Worm (Caenorhabditis elegans): ENCODE results near the gene C08B6.5.

The C08B6.5 gene

DNA sequence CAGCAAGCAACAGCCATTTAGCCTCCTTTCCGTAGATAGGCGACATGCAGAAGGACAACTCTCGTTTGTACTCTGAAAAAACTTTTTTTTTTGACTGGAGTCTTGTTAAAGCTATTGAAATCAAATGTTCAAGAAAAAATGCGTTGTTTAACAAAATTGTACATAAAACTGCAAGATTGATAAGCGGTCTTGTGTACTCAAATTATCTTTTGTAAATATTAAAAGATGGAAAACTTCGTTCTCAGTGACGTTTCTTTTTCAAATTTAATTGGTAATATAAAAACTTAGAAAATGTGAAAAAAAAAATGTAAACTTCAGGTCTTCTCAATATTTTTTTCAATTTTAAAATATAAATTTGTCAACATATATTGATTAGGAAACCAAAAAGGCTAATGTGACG lies 6.4 kb upstream of the C08B6.5 start:
- no peak for TF ChIP-seq skn-1 (tag; optimal IDR thresholded peaks at IDR 0.05)

DNA sequence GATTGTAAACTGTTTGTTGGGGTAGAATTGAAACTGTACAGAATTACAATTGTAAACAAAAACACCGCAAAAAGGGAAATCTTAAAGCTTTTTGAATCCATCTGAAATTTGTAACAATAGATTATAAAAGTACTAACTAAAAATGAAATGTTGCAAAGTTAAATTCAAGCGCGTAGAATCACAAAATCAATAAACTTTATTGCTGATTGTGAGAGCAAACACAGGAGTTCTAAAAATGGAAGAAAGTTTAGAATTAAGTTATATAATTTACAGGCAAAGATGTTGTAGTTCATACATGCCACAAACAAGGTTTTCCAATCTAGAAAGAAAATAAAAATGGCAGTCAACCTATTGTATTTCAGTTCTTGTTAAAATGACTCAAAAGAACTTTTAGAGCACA lies 5.4 kb upstream of the C08B6.5 start, which contains the start of gene C08B6.3:
Gene C08B6.3, minus strand, starts transcription at position 101 of the 400 bp plus-strand sequence.
- no peak for TF ChIP-seq blmp-1 (tag; optimal IDR thresholded peaks at IDR 0.05)
- no peak for TF ChIP-seq ceh-82 (tag; optimal IDR thresholded peaks at IDR 0.05)
- no peak for TF ChIP-seq efl-1 (optimal IDR thresholded peaks at IDR 0.05)
- no peak for TF ChIP-seq efl-1 (GFP tag; optimal IDR thresholded peaks at IDR 0.05 in 1 of 2)
- no peak for TF ChIP-seq xbp-1 (tag; optimal IDR thresholded peaks at IDR 0.05)
- TF ChIP-seq pag-3 (tag; optimal IDR thresholded peaks at IDR 0.05; ENCODE audit: borderline replicate concordance, insufficient read depth) = no peak
- no peak for TF ChIP-seq aha-1 (tag; optimal IDR thresholded peaks at IDR 0.05)
- no peak for TF ChIP-seq nhr-12 (tag; optimal IDR thresholded peaks at IDR 0.05)
- no peak for TF ChIP-seq hlh-17 (GFP tag; optimal IDR thresholded peaks at IDR 0.05; ENCODE audit: borderline replicate concordance)

DNA sequence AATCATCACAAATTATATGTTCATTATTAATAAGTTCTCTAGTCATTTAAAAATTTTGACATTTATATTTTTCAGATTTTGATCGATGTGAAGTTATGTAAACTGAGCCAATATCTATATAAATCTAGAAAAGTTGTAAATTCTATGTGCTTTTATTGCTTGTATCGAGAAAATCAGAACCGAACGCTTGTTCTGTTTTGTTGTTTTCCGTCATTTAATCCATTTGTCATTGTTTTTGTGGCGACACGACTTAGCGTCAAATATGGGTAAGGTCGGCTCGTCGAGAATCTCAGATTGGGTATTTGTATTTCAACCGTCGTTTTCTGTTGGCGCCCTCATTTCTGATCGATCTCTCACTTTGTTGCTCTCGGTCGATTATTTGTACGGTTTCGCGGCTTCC lies 3.2 kb upstream of the C08B6.5 start, which contains the start of gene cht-5:
Gene cht-5, plus strand, starts transcription at position 301 of the 400 bp plus-strand sequence.
- no peak for TF ChIP-seq F16B12.6 (tag; optimal IDR thresholded peaks at IDR 0.05)
- no peak for TF ChIP-seq snu-23 (GFP tag; optimal IDR thresholded peaks at IDR 0.05)
- TF ChIP-seq mab-9 (GFP tag; IDR thresholded peaks at IDR 0.05) = no peak
- no peak for TF ChIP-seq C04F5.9 (tag; optimal IDR thresholded peaks at IDR 0.05)
- no peak for TF ChIP-seq ces-1 (GFP tag; optimal IDR thresholded peaks at IDR 0.05)
- no peak for TF ChIP-seq blmp-1 (tag; optimal IDR thresholded peaks at IDR 0.05)
- no peak for TF ChIP-seq ztf-4 (tag; optimal IDR thresholded peaks at IDR 0.05)
- no peak for TF ChIP-seq ceh-88 (GFP tag; IDR thresholded peaks at IDR 0.05)
- TF ChIP-seq dsc-1 (tag; optimal IDR thresholded peaks at IDR 0.05) = no peak
- no peak for TF ChIP-seq efl-3 (GFP tag; optimal IDR thresholded peaks at IDR 0.05)
- no peak for TF ChIP-seq lsy-2 (tag; optimal IDR thresholded peaks at IDR 0.05)
- no peak for TF ChIP-seq jun-1 (tag; optimal IDR thresholded peaks at IDR 0.05)
- no peak for TF ChIP-seq nhr-90 (tag; optimal IDR thresholded peaks at IDR 0.05; ENCODE audit: poor library complexity)
- no peak for TF ChIP-seq hlh-17 (GFP tag; optimal IDR thresholded peaks at IDR 0.05; ENCODE audit: borderline replicate concordance)
- no peak for TF ChIP-seq C16A3.4 (tag; optimal IDR thresholded peaks at IDR 0.05)
- TF ChIP-seq lin-39 (tag; optimal IDR thresholded peaks at IDR 0.05) = no peak
- TF ChIP-seq nhr-84 (tag; optimal IDR thresholded peaks at IDR 0.05) = no peak
- TF ChIP-seq nhr-28 (tag; optimal IDR thresholded peaks at IDR 0.05) = no peak

DNA sequence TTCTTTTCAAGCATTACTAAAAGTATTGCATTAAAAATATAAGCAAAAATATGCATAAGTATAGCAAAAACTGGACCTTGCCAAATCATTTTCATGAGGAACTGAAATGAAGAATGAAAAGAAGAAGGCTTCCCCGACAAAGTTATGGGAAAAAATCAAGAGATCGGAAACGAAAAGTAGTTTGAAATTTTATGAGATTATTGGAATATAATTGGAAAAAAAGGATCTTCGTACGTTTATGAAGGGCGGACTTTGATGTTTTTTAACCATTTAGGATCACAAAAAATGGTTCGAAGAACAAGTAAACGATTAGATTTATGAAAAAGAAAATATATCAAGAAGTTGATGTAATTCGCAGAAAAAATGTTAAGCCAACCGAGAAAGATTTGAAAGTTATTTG lies 3.3 kb downstream of the C08B6.5 start, which contains the start of gene srxa-18:
Gene srxa-18, minus strand, starts transcription at position 100 of the 400 bp plus-strand sequence.
- no peak for TF ChIP-seq lsy-2 (tag; optimal IDR thresholded peaks at IDR 0.05)
- no peak for TF ChIP-seq ama-1 (optimal IDR thresholded peaks at IDR 0.05)
- no peak for TF ChIP-seq efl-1 (optimal IDR thresholded peaks at IDR 0.05)
- TF ChIP-seq efl-1 (GFP tag; optimal IDR thresholded peaks at IDR 0.05 in 1 of 2) = peak in 1 of 2 experiments; percentile 90
- no peak for TF ChIP-seq snpc-4 (tag; optimal IDR thresholded peaks at IDR 0.05)

DNA sequence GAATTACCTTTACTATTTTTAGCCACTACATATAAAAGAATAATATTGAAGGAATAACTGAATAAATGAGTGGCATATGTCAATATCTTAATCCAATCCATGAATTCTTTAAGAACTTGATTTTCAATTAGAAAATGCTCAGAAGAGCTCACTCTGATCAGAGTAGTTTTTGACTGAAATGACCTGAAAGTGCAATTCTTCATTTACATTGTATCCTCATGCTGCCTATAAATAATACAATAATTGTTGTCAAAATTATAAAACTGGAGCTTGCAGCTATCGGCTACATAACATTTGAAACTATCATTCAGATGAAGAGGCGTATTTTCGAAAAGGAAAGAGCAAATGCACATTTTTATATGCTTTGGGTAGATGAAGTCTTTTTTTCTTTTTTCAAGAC lies 5.1 kb downstream of the C08B6.5 start, which contains the start of gene srxa-19:
Gene srxa-19, minus strand, starts transcription at position 101 of the 400 bp plus-strand sequence.
- TF ChIP-seq nhr-90 (tag; optimal IDR thresholded peaks at IDR 0.05; ENCODE audit: poor library complexity) (no peak), ceh-63 (GFP tag; optimal IDR thresholded peaks at IDR 0.05) (no peak), ztf-4 (tag; optimal IDR thresholded peaks at IDR 0.05) (no peak), nhr-19 (GFP tag; conservative IDR thresholded peaks at IDR 0.05) (no peak), unc-130 (tag; optimal IDR thresholded peaks at IDR 0.05) (no peak), aha-1 (tag; optimal IDR thresholded peaks at IDR 0.05) (no peak), ets-5 (GFP tag; IDR thresholded peaks at IDR 0.05) (no peak), elt-2 (tag; optimal IDR thresholded peaks at IDR 0.05) (no peak), elt-3 (tag; optimal IDR thresholded peaks at IDR 0.05) (no peak), snu-23 (GFP tag; optimal IDR thresholded peaks at IDR 0.05) (no peak), ceh-88 (GFP tag; IDR thresholded peaks at IDR 0.05) (no peak), swsn-7 (tag; optimal IDR thresholded peaks at IDR 0.05) (no peak), nhr-11 (tag; optimal IDR thresholded peaks at IDR 0.05) (no peak), alr-1 (tag; optimal IDR thresholded peaks at IDR 0.05; ENCODE audit: borderline replicate concordance) (no peak), egl-27 (tag; optimal IDR thresholded peaks at IDR 0.05) (no peak), hpl-2 (GFP tag; optimal IDR thresholded peaks at IDR 0.05) (no peak), dsc-1 (tag; optimal IDR thresholded peaks at IDR 0.05) (no peak), F16B12.6 (tag; optimal IDR thresholded peaks at IDR 0.05) (no peak)
